Worm (Caenorhabditis elegans) whole organism, mixed stage, embryonic: Measurements from ENCODE around the gene Y82E9BL.3.

ENCODE experiments used
- bed-3 ChIP-seq: fragments of 200-800 bp; sonication (Bioruptor generic); optimal IDR thresholded peaks from 3 replicates; lab custom pipeline; 2018; ENCODE audit warnings: mild to moderate bottlenecking, missing genetic modification characterization, moderate library complexity, missing compliant biosample characterization
- ceh-43 ChIP-seq: fragments of 200-800 bp; sonication (Bioruptor generic); optimal IDR thresholded peaks from 2 replicates; lab custom pipeline; 2018; ENCODE audit warnings: mild to moderate bottlenecking, missing genetic modification characterization, moderate library complexity, missing compliant biosample characterization
- ces-1 ChIP-seq: fragments of 150-350 bp; optimal IDR thresholded peaks from 2 replicates; lab custom pipeline; 2014; ENCODE audit warnings: missing biosample characterization, missing genetic modification reagents, missing genetic modification characterization
- lsy-2 ChIP-seq: fragments of 150-350 bp; optimal IDR thresholded peaks from 2 replicates; lab custom pipeline; 2014; ENCODE audit warnings: missing biosample characterization, missing genetic modification characterization
- sptf-1 ChIP-seq: sonication (generic microtip); optimal IDR thresholded peaks from 2 replicates; lab custom pipeline; 2017; ENCODE audit warnings: mild to moderate bottlenecking, missing genetic modification characterization, moderate library complexity, missing compliant biosample characterization
- unc-62 ChIP-seq: fragments of 150-350 bp; optimal IDR thresholded peaks from 2 replicates; lab custom pipeline; 2014; ENCODE audit warnings: missing biosample characterization, missing genetic modification reagents, missing genetic modification characterization
- ztf-11 ChIP-seq: fragments of 150-350 bp; optimal IDR thresholded peaks from 2 replicates; lab custom pipeline; 2014; ENCODE audit warnings: missing biosample characterization, missing genetic modification characterization

- TF ChIP-seq lsy-2 (tag; lab: Kevin White, UChicago) (no peak), unc-62 (GFP tag; lab: Kevin White, UChicago) (no peak), sptf-1 (no peak), bed-3 (GFP tag; lab: Kevin White, UChicago) (no peak), ztf-11 (tag; lab: Kevin White, UChicago) (no peak), ceh-43 (GFP tag; lab: Kevin White, UChicago) (no peak), ces-1 (GFP tag; lab: Kevin White, UChicago) (no peak)
Observed at ce11 chrIII:1354523-1354922, 3.9 kb upstream of the Y82E9BL.3 start.
